Worm (Caenorhabditis elegans) whole organism, late embryonic: ENCODE measurements around the gene tsen-2.

ENCODE experiments used
- C38D4.7 ChIP-seq: fragments of 200-800 bp; sonication (Bioruptor generic); optimal IDR thresholded peaks from 2 replicates; lab custom pipeline; 2018; ENCODE audit warnings: mild to moderate bottlenecking, missing genetic modification characterization, moderate library complexity, missing compliant biosample characterization
- T23F11.4 ChIP-seq: fragments of 200-800 bp; sonication (Bioruptor generic); optimal IDR thresholded peaks from 2 replicates; lab custom pipeline; 2018; ENCODE audit warnings: mild to moderate bottlenecking, missing genetic modification characterization, missing compliant biosample characterization
- ahr-1 ChIP-seq: sonication (generic microtip); optimal IDR thresholded peaks from 2 replicates; lab custom pipeline; 2016; ENCODE audit warnings: missing genetic modification characterization, missing compliant biosample characterization
- ama-1 ChIP-seq: fragments of 150-350 bp; optimal IDR thresholded peaks from 2 replicates; lab custom pipeline; 2014
- che-1 ChIP-seq: sonication (generic microtip); optimal IDR thresholded peaks from 2 replicates; lab custom pipeline; 2016; ENCODE audit warnings: mild to moderate bottlenecking, missing genetic modification characterization, missing compliant biosample characterization
- mec-3 ChIP-seq: sonication (generic microtip); optimal IDR thresholded peaks from 2 replicates; lab custom pipeline; 2016; ENCODE audit warnings: borderline replicate concordance, missing genetic modification characterization, missing compliant biosample characterization
- pag-3 ChIP-seq: sonication (generic microtip); optimal IDR thresholded peaks from 2 replicates; lab custom pipeline; 2016; ENCODE audit warnings: missing compliant biosample characterization, missing genetic modification characterization, borderline replicate concordance
- pax-1 ChIP-seq: fragments of 150-350 bp; optimal IDR thresholded peaks from 2 replicates; lab custom pipeline; 2014; ENCODE audit warnings: missing biosample characterization, missing genetic modification characterization
- pqm-1 ChIP-seq: sonication (generic microtip); optimal IDR thresholded peaks from 2 replicates; lab custom pipeline; 2016; ENCODE audit warnings: missing genetic modification characterization, missing compliant biosample characterization
- unc-55 ChIP-seq: sonication (generic microtip); optimal IDR thresholded peaks from 2 replicates; lab custom pipeline; 2017; ENCODE audit warnings: missing biosample characterization, missing genetic modification reagents, missing genetic modification characterization
- unc-86 ChIP-seq: sonication (generic microtip); optimal IDR thresholded peaks from 2 replicates; lab custom pipeline; 2016; ENCODE audit warnings: missing genetic modification characterization, missing compliant biosample characterization

- TF ChIP-seq T23F11.4 (GFP tag; lab: Kevin White, UChicago) (no peak), ahr-1 (tag; lab: Kevin White, UChicago) (no peak), mec-3 (tag; lab: Kevin White, UChicago) (no peak), pqm-1 (tag; lab: Kevin White, UChicago) (no peak), unc-55 (GFP tag; lab: Kevin White, UChicago) (peak; percentile 83), ama-1 (lab: Kevin White, UChicago) (no peak), che-1 (tag; lab: Kevin White, UChicago) (no peak), unc-86 (tag; lab: Kevin White, UChicago) (no peak), pax-1 (tag; lab: Kevin White, UChicago) (no peak), pag-3 (tag; lab: Kevin White, UChicago) (no peak), C38D4.7 (GFP tag; lab: Kevin White, UChicago) (no peak)
Observed at ce11 chrIII:11942664-11943063, 44.6 kb upstream of the tsen-2 start.
